Worm (Caenorhabditis elegans): Measurements from ENCODE around the gene srbc-40.

DNA sequence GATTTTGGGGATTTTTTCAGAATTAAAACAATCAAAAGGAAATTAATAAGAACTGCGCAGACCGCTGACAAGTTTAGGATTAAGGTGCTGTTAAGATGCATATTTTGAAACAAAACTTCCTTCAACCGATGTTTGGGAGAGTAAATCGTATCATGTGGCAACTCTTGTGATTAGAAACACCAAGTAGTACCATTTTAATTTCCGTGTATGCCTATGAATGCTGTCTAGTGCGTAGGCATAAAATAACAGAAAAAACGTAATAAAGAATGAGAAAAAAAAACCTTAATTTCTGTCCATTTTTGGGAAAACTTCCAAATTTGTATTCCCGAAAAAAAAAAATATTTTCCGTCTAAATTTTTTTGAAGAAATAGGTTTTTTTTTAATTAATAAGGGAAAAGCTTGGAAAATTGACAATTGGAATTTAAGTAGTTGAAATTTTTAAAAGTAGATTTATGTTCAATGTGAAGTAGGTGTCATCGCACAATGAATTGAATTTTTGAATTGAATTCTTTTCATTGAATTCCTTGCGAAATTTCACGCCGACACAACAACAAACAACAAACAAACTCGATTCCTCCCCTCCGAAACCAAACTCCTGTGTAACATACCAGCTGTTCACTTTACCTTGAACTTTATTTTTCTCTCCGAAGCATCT lies 33.2 kb upstream of the srbc-40 start, which contains the start of the genes str-262 and srp-1:
- no peak for TF ChIP-seq flt-1 (GFP tag; IDR thresholded peaks at IDR 0.05)
- no peak for TF ChIP-seq sea-1 (GFP tag; conservative IDR thresholded peaks at IDR 0.05)
- TF ChIP-seq ama-1 (optimal IDR thresholded peaks at IDR 0.05), result no peak
- no peak for TF ChIP-seq ceh-13 (GFP tag; optimal IDR thresholded peaks at IDR 0.05)
- no peak for TF ChIP-seq aly-1 (tag; optimal IDR thresholded peaks at IDR 0.05)
- TF ChIP-seq hnd-1 (tag; optimal IDR thresholded peaks at IDR 0.05), result no peak
- TF ChIP-seq tbx-11 (GFP tag; IDR thresholded peaks at IDR 0.05), result no peak
- TF ChIP-seq hmg-4 (GFP tag; optimal IDR thresholded peaks at IDR 0.05), result no peak
- no peak for TF ChIP-seq ceh-36 (tag; optimal IDR thresholded peaks at IDR 0.05)
- TF ChIP-seq pes-1 (GFP tag; IDR thresholded peaks at IDR 0.05), result no peak

All from whole organism, early embryonic.